Fruit fly (Drosophila melanogaster) whole organism, prepupa: Measurements from ENCODE around the gene Rpp21.

Experiments used
- CG16779 ChIP-seq: fragments of 200-800 bp; sonication (Bioruptor generic); optimal IDR thresholded peaks from 3 replicates; lab custom pipeline; 2017; ENCODE audit warnings: missing biosample characterization, mild to moderate bottlenecking, missing genetic modification characterization
- CG32006 ChIP-seq: fragments of 200-800 bp; sonication (Bioruptor generic); optimal IDR thresholded peaks from 3 replicates; lab custom pipeline; 2017; ENCODE audit warnings: missing biosample characterization, mild to moderate bottlenecking, missing genetic modification characterization
- esn ChIP-seq: fragments of 200-800 bp; sonication (Bioruptor generic); optimal IDR thresholded peaks from 2 replicates; lab custom pipeline; 2016; ENCODE audit warnings: missing biosample characterization, mild to moderate bottlenecking, missing genetic modification characterization, moderate library complexity
- fd85E ChIP-seq: fragments of 200-800 bp; sonication (Bioruptor generic); optimal IDR thresholded peaks from 3 replicates; lab custom pipeline; 2016; ENCODE audit warnings: missing biosample characterization, missing genetic modification characterization
- ss ChIP-seq, 2 experiments: fragments of 200-800 bp; sonication (Bioruptor generic); optimal IDR thresholded peaks; 2 replicates in 1 of 2; 3 replicates in 1 of 2; lab custom pipeline; 2017 to 2018; ENCODE audit warnings: mild to moderate bottlenecking in 2 of 2, missing biosample characterization in 2 of 2, missing genetic modification characterization in 2 of 2, moderate library complexity in 1 of 2

dm6 chrX:1031196-1031595 lies 638 bp downstream of the Rpp21 start, which contains the start of gene CG14630:
- TF ChIP-seq ss (GFP tag; optimal IDR thresholded peaks at IDR 0.05; lab: Kevin White, UChicago): no peak
- no peak for TF ChIP-seq fd85E (GFP tag; lab: Kevin White, UChicago)
- TF ChIP-seq CG32006 (GFP tag; lab: Kevin White, UChicago): no peak
- no peak for TF ChIP-seq esn (GFP tag; lab: Kevin White, UChicago)
- no peak for TF ChIP-seq CG16779 (tag; lab: Kevin White, UChicago)
